Worm (Caenorhabditis elegans) whole organism, late embryonic: Measurements from ENCODE around the gene aco-1.

ENCODE experiments used
- K02D7.2 ChIP-seq: sonication (generic microtip); optimal IDR thresholded peaks from 2 replicates; lab custom pipeline; 2017; ENCODE audit warnings: mild to moderate bottlenecking, missing genetic modification characterization, missing compliant biosample characterization
- ama-1 ChIP-seq: fragments of 150-350 bp; optimal IDR thresholded peaks from 2 replicates; lab custom pipeline; 2014
- ceh-31 ChIP-seq: sonication (generic microtip); optimal IDR thresholded peaks from 2 replicates; lab custom pipeline; 2016; ENCODE audit warnings: missing genetic modification characterization, missing compliant biosample characterization
- dmd-4 ChIP-seq: sonication (generic microtip); optimal IDR thresholded peaks from 2 replicates; lab custom pipeline; 2016; ENCODE audit warnings: borderline replicate concordance, missing genetic modification characterization, missing compliant biosample characterization
- hlh-13 ChIP-seq: fragments of 200-800 bp; sonication (Bioruptor generic); optimal IDR thresholded peaks from 2 replicates; lab custom pipeline; 2018; ENCODE audit warnings: mild to moderate bottlenecking, missing genetic modification characterization, missing compliant biosample characterization
- hlh-8 ChIP-seq: sonication (generic microtip); optimal IDR thresholded peaks from 2 replicates; lab custom pipeline; 2016; ENCODE audit warnings: missing genotype, missing genetic modification characterization, missing compliant biosample characterization
- pqm-1 ChIP-seq: sonication (generic microtip); optimal IDR thresholded peaks from 2 replicates; lab custom pipeline; 2016; ENCODE audit warnings: missing genetic modification characterization, missing compliant biosample characterization
- tbx-2 ChIP-seq: sonication (generic microtip); optimal IDR thresholded peaks from 2 replicates; lab custom pipeline; 2016; ENCODE audit warnings: missing genetic modification characterization, missing compliant biosample characterization

- TF ChIP-seq dmd-4 (tag; lab: Kevin White, UChicago) (no peak), tbx-2 (tag; lab: Kevin White, UChicago) (no peak), hlh-8 (tag; lab: Kevin White, UChicago) (no peak), K02D7.2 (tag; lab: Kevin White, UChicago) (no peak), hlh-13 (GFP tag; lab: Kevin White, UChicago) (no peak), pqm-1 (tag; lab: Kevin White, UChicago) (no peak), ceh-31 (no peak), ama-1 (no peak)
These were observed 48.2 kb downstream of the aco-1 start for ce11 chrX:11387723-11388330.
